Fruit fly (Drosophila melanogaster) whole organism, embryonic: Measurements from ENCODE around the gene cbt.

ENCODE experiments used
- Ada2b ChIP-seq: fragments of 200-800 bp; sonication (Bioruptor generic); IDR thresholded peaks from 2 replicates; pipeline ENCODE4 v1.3.6; 2022; ENCODE audit warnings: missing biosample characterization, missing genetic modification characterization
- CG10462 ChIP-seq: fragments of 200-800 bp; sonication (Bioruptor generic); optimal IDR thresholded peaks from 2 replicates; lab custom pipeline; 2016; ENCODE audit warnings: missing biosample characterization, missing genetic modification characterization
- CG10565 ChIP-seq: fragments of 200-800 bp; sonication (Bioruptor generic); optimal IDR thresholded peaks from 3 replicates; lab custom pipeline; 2016; ENCODE audit warnings: missing biosample characterization, mild to moderate bottlenecking, missing genetic modification characterization
- CG12155 ChIP-seq: fragments of 200-800 bp; sonication (Bioruptor generic); optimal IDR thresholded peaks from 3 replicates; lab custom pipeline; 2016; ENCODE audit warnings: missing biosample characterization, missing genetic modification characterization
- CG13424 ChIP-seq: fragments of 200-800 bp; sonication (Bioruptor generic); optimal IDR thresholded peaks from 2 replicates; lab custom pipeline; 2019; ENCODE audit warnings: missing biosample characterization, mild to moderate bottlenecking, missing genetic modification characterization, moderate library complexity
- CG1647 ChIP-seq: fragments of 200-800 bp; sonication (Bioruptor generic); optimal IDR thresholded peaks from 3 replicates; lab custom pipeline; 2016; ENCODE audit warnings: missing biosample characterization, missing genetic modification characterization
- CG17568 ChIP-seq: fragments of 200-800 bp; sonication (Bioruptor generic); optimal IDR thresholded peaks from 2 replicates; lab custom pipeline; 2018; ENCODE audit warnings: missing biosample characterization, mild to moderate bottlenecking, missing genetic modification characterization, moderate library complexity
- CG2875 ChIP-seq: fragments of 200-800 bp; sonication (Bioruptor generic); optimal IDR thresholded peaks from 2 replicates; lab custom pipeline; 2017; ENCODE audit warnings: missing biosample characterization, mild to moderate bottlenecking, missing genetic modification characterization, missing genetic modification reagents
- CG30431 ChIP-seq: fragments of 200-800 bp; sonication (Bioruptor generic); optimal IDR thresholded peaks from 2 replicates; lab custom pipeline; 2017; ENCODE audit warnings: missing biosample characterization, missing genetic modification characterization
- CG3407 ChIP-seq: fragments of 200-800 bp; sonication (Bioruptor generic); optimal IDR thresholded peaks from 2 replicates; lab custom pipeline; 2018; ENCODE audit warnings: missing biosample characterization, mild to moderate bottlenecking, missing genetic modification characterization
- CG7839 ChIP-seq: fragments of 200-800 bp; sonication (Bioruptor generic); optimal IDR thresholded peaks from 3 replicates; lab custom pipeline; 2018; ENCODE audit warnings: missing biosample characterization, mild to moderate bottlenecking, missing genetic modification characterization, moderate library complexity
- CG7987 ChIP-seq: fragments of 200-800 bp; sonication (Bioruptor generic); optimal IDR thresholded peaks from 2 replicates; lab custom pipeline; 2018; ENCODE audit warnings: missing biosample characterization, mild to moderate bottlenecking, missing genetic modification characterization, moderate library complexity
- CTCF ChIP-seq: fragments of 200-800 bp; sonication (Bioruptor generic); optimal IDR thresholded peaks from 2 replicates; lab custom pipeline; 2017; ENCODE audit warnings: missing biosample characterization, mild to moderate bottlenecking, missing genetic modification characterization, moderate library complexity
- CrebB ChIP-seq: fragments of 200-800 bp; sonication (Bioruptor generic); optimal IDR thresholded peaks from 3 replicates; lab custom pipeline; 2018; ENCODE audit warnings: missing biosample characterization, mild to moderate bottlenecking, missing genetic modification characterization
- Dp ChIP-seq: fragments of 200-800 bp; sonication (Bioruptor generic); optimal IDR thresholded peaks from 2 replicates; lab custom pipeline; 2018; ENCODE audit warnings: missing biosample characterization, mild to moderate bottlenecking, missing genetic modification characterization, moderate library complexity
- Fer1 ChIP-seq: fragments of 200-800 bp; sonication (Bioruptor generic); optimal IDR thresholded peaks from 2 replicates; lab custom pipeline; 2017; ENCODE audit warnings: missing biosample characterization, mild to moderate bottlenecking, missing genetic modification characterization
- H15 ChIP-seq: fragments of 200-800 bp; sonication (Bioruptor generic); IDR thresholded peaks from 3 replicates; pipeline ENCODE4 v1.3.6; 2022; ENCODE audit warnings: missing biosample characterization, missing genetic modification characterization
- Hey ChIP-seq: fragments of 200-800 bp; sonication (Bioruptor generic); optimal IDR thresholded peaks from 3 replicates; lab custom pipeline; 2018; ENCODE audit warnings: missing biosample characterization, mild to moderate bottlenecking, missing genetic modification characterization
- HmgD ChIP-seq: fragments of 200-800 bp; sonication (Bioruptor generic); optimal IDR thresholded peaks from 3 replicates; lab custom pipeline; 2016; ENCODE audit warnings: missing biosample characterization, missing genetic modification characterization
- Hr39 ChIP-seq: fragments of >200 bp; optimal IDR thresholded peaks from 2 replicates; lab custom pipeline; 2017
- MTF-1 ChIP-seq: fragments of 200-800 bp; sonication (Bioruptor generic); optimal IDR thresholded peaks from 2 replicates; lab custom pipeline; 2018; ENCODE audit warnings: missing biosample characterization, mild to moderate bottlenecking, missing genetic modification characterization, borderline replicate concordance
- Mes4 ChIP-seq: fragments of 200-800 bp; sonication (Bioruptor generic); optimal IDR thresholded peaks from 2 replicates; lab custom pipeline; 2016; ENCODE audit warnings: missing biosample characterization, missing genetic modification characterization
- NfI ChIP-seq: fragments of 200-800 bp; sonication (Bioruptor generic); optimal IDR thresholded peaks from 3 replicates; lab custom pipeline; 2018; ENCODE audit warnings: missing biosample characterization, mild to moderate bottlenecking, missing genetic modification characterization, moderate library complexity
- Oli ChIP-seq: fragments of 200-800 bp; sonication (Bioruptor generic); optimal IDR thresholded peaks from 2 replicates; lab custom pipeline; 2018; ENCODE audit warnings: missing biosample characterization, mild to moderate bottlenecking, missing genetic modification characterization, moderate library complexity
- Pdp1 ChIP-seq, 2 experiments: fragments of 200-800 bp; sonication (Bioruptor generic); optimal IDR thresholded peaks; 3 replicates each; lab custom pipeline; 2016; ENCODE audit warnings: missing biosample characterization in 2 of 2, missing genetic modification characterization in 2 of 2, mild to moderate bottlenecking in 1 of 2, moderate library complexity in 1 of 2
- Ptx1 ChIP-seq: fragments of 200-800 bp; sonication (Bioruptor generic); IDR thresholded peaks from 2 replicates; pipeline ENCODE4 v1.3.6; 2022; ENCODE audit warnings: missing biosample characterization, missing genetic modification characterization
- Stat92E ChIP-seq, 3 experiments: fragments of >200 bp in 2 of 3; fragments of 200-800 bp in 1 of 3; sonication (Bioruptor generic) in 1 of 3; optimal IDR thresholded peaks; 2 replicates each; lab custom pipeline; 2017 to 2019; ENCODE audit warnings: missing biosample characterization in 3 of 3, missing genetic modification characterization in 3 of 3, mild to moderate bottlenecking in 1 of 3, moderate library complexity in 1 of 3
- cato ChIP-seq: fragments of 200-800 bp; sonication (Bioruptor generic); optimal IDR thresholded peaks from 2 replicates; lab custom pipeline; 2016; ENCODE audit warnings: missing biosample characterization, missing genetic modification characterization, borderline replicate concordance
- chinmo ChIP-seq: fragments of 200-800 bp; sonication (Bioruptor generic); IDR thresholded peaks from 4 replicates; pipeline ENCODE4 v1.3.6; 2022; ENCODE audit warnings: missing biosample characterization, missing genetic modification characterization; ENCODE audit not compliant: partially characterized antibody
- hth ChIP-seq: fragments of >200 bp; optimal IDR thresholded peaks from 2 replicates; lab custom pipeline; 2017; ENCODE audit warnings: inconsistent platforms
- ind ChIP-seq: fragments of 200-800 bp; sonication (Bioruptor generic); optimal IDR thresholded peaks from 3 replicates; lab custom pipeline; 2016; ENCODE audit warnings: missing biosample characterization, missing genetic modification characterization
- jigr1 ChIP-seq: fragments of 200-800 bp; sonication (Bioruptor generic); IDR thresholded peaks from 3 replicates; pipeline ENCODE4 v1.3.6; 2022; ENCODE audit warnings: missing biosample characterization, missing genetic modification characterization
- knrl ChIP-seq: fragments of 200-800 bp; sonication (Bioruptor generic); IDR thresholded peaks from 3 replicates; pipeline ENCODE4 v1.3.6; 2022; ENCODE audit warnings: missing biosample characterization, missing genetic modification characterization; ENCODE audit not compliant: partially characterized antibody
- lab ChIP-seq: fragments of 200-800 bp; sonication (Bioruptor generic); optimal IDR thresholded peaks from 3 replicates; lab custom pipeline; 2017; ENCODE audit warnings: missing biosample characterization, missing genetic modification characterization, mild to moderate bottlenecking, moderate library complexity, missing genetic modification reagents
- odd ChIP-seq: fragments of 200-800 bp; sonication (Bioruptor generic); optimal IDR thresholded peaks from 2 replicates; lab custom pipeline; 2017; ENCODE audit warnings: missing biosample characterization, mild to moderate bottlenecking, missing genetic modification characterization
- pb ChIP-seq: fragments of 200-800 bp; sonication (Bioruptor generic); optimal IDR thresholded peaks from 3 replicates; lab custom pipeline; 2016; ENCODE audit warnings: missing biosample characterization, missing genetic modification characterization
- pita ChIP-seq: fragments of 200-800 bp; sonication (Bioruptor generic); optimal IDR thresholded peaks from 2 replicates; lab custom pipeline; 2017; ENCODE audit warnings: missing biosample characterization, mild to moderate bottlenecking, missing genetic modification characterization
- pzg ChIP-seq: fragments of 200-800 bp; sonication (Bioruptor generic); optimal IDR thresholded peaks from 3 replicates; lab custom pipeline; 2018; ENCODE audit warnings: missing biosample characterization, mild to moderate bottlenecking, missing genetic modification characterization, moderate library complexity
- sc ChIP-seq, 3 experiments: fragments of >200 bp in 2 of 3; fragments of 200-800 bp in 1 of 3; sonication (Bioruptor generic) in 1 of 3; optimal IDR thresholded peaks; 2 replicates in 2 of 3; 3 replicates in 1 of 3; lab custom pipeline; 2017; ENCODE audit warnings: mild to moderate bottlenecking in 1 of 3, missing biosample characterization in 1 of 3, missing genetic modification characterization in 1 of 3, missing genetic modification reagents in 1 of 3
- schlank ChIP-seq: fragments of 200-800 bp; sonication (Bioruptor generic); optimal IDR thresholded peaks from 2 replicates; lab custom pipeline; 2018; ENCODE audit warnings: missing biosample characterization, mild to moderate bottlenecking, missing genetic modification characterization
- sd ChIP-seq: fragments of 200-800 bp; sonication (Bioruptor generic); optimal IDR thresholded peaks from 3 replicates; lab custom pipeline; 2018; ENCODE audit warnings: missing biosample characterization, mild to moderate bottlenecking, missing genetic modification characterization, moderate library complexity
- sima ChIP-seq: fragments of 200-800 bp; sonication (Bioruptor generic); optimal IDR thresholded peaks from 2 replicates; lab custom pipeline; 2016; ENCODE audit warnings: missing biosample characterization, missing genetic modification characterization
- sna ChIP-seq: fragments of 200-800 bp; sonication (Bioruptor generic); IDR thresholded peaks from 2 replicates; pipeline ENCODE4 v1.3.6; 2022; ENCODE audit warnings: missing biosample characterization, missing genetic modification characterization; ENCODE audit not compliant: partially characterized antibody
- sqz ChIP-seq: fragments of 200-800 bp; sonication (Bioruptor generic); optimal IDR thresholded peaks from 3 replicates; lab custom pipeline; 2018; ENCODE audit warnings: missing biosample characterization, mild to moderate bottlenecking, missing genetic modification characterization
- ssp ChIP-seq: fragments of 200-800 bp; sonication (Bioruptor generic); IDR thresholded peaks from 2 replicates; pipeline ENCODE4 v1.3.6; 2022; ENCODE audit warnings: missing biosample characterization, missing genetic modification characterization
- tna ChIP-seq: fragments of 200-800 bp; sonication (Bioruptor generic); IDR thresholded peaks from 2 replicates; pipeline ENCODE4 v1.3.6; 2022; ENCODE audit warnings: missing biosample characterization, missing genetic modification characterization; ENCODE audit not compliant: partially characterized antibody
- trh ChIP-seq: fragments of 200-800 bp; sonication (Bioruptor generic); optimal IDR thresholded peaks from 2 replicates; lab custom pipeline; 2016; ENCODE audit warnings: missing biosample characterization, missing genetic modification characterization
- vfl ChIP-seq: fragments of 200-800 bp; sonication (Bioruptor generic); optimal IDR thresholded peaks from 2 replicates; lab custom pipeline; 2016; ENCODE audit warnings: missing biosample characterization, missing genetic modification characterization
- zen2 ChIP-seq: fragments of 200-800 bp; sonication (Bioruptor generic); IDR thresholded peaks from 3 replicates; pipeline ENCODE4 v1.3.6; 2022; ENCODE audit warnings: missing biosample characterization, missing genetic modification characterization; ENCODE audit not compliant: partially characterized antibody

cbt gene

dm6 chr2L:485825-486240, 6.3 kb upstream of the cbt start (continued):
- TF ChIP-seq CG10462 (GFP tag; lab: Kevin White, UChicago) (peak; percentile 84), Dp (GFP tag; lab: Kevin White, UChicago) (peak; percentile 9), Hey (tag; lab: Kevin White, UChicago) (peak; percentile 97), Stat92E (GFP tag; optimal IDR thresholded peaks at IDR 0.05; lab: Kevin White, UChicago) (peak in 1 of 3 experiments; percentile 19), sc (optimal IDR thresholded peaks at IDR 0.05; lab: Kevin White, UChicago) (no peak), sc (GFP tag; optimal IDR thresholded peaks at IDR 0.05; lab: Kevin White, UChicago) (peak; percentile 94), ind (GFP tag; lab: Kevin White, UChicago) (peak; percentile 36), pzg (GFP tag; lab: Kevin White, UChicago) (peak; percentile 11), Hr39 (lab: Kevin White, UChicago) (no peak), ssp (GFP tag; lab: Robert Waterston, UW) (peak; percentile 44; the same call in 1 of the 2 replicates), pb (GFP tag; lab: Kevin White, UChicago) (peak; percentile 90), sqz (GFP tag; lab: Kevin White, UChicago) (peak; percentile 75), Ptx1 (GFP tag; lab: Robert Waterston, UW) (peak; percentile 70), CrebB (peak; percentile 94), jigr1 (GFP tag; lab: Robert Waterston, UW) (no peak), Pdp1 (GFP tag; optimal IDR thresholded peaks at IDR 0.05; lab: Kevin White, UChicago) (peak; percentile 60 to 76), zen2 (GFP tag; lab: Robert Waterston, UW) (no peak), Mes4 (GFP tag; lab: Kevin White, UChicago) (peak; percentile 95), vfl (peak; percentile 24), sima (GFP tag; lab: Kevin White, UChicago) (peak; percentile 46), tna (GFP tag; lab: Robert Waterston, UW) (no peak), HmgD (GFP tag; lab: Kevin White, UChicago) (peak; percentile 80), NfI (GFP tag; lab: Kevin White, UChicago) (peak; percentile 80), sd (peak; percentile 82), trh (peak; percentile 92), CG2875 (GFP tag; lab: Kevin White, UChicago) (peak; percentile 97), H15 (peak; percentile 82), CG7839 (tag; lab: Kevin White, UChicago) (peak; percentile 57), odd (GFP tag; lab: Kevin White, UChicago) (peak; percentile 95), knrl (no peak), Ada2b (GFP tag; lab: Robert Waterston, UW) (peak; percentile 53; the same call in 1 of the 2 replicates), CTCF (GFP tag; lab: Kevin White, UChicago) (peak; percentile 53), MTF-1 (GFP tag; lab: Kevin White, UChicago) (peak; percentile 97), lab (GFP tag; lab: Kevin White, UChicago) (peak; percentile 97), pita (no peak), schlank (tag; lab: Kevin White, UChicago) (peak; percentile 91), CG30431 (peak; percentile 41), cato (GFP tag; lab: Kevin White, UChicago) (peak; percentile 82), Fer1 (GFP tag; lab: Kevin White, UChicago) (peak; percentile 95), CG17568 (GFP tag; lab: Kevin White, UChicago) (peak; percentile 96), CG12155 (GFP tag; lab: Kevin White, UChicago) (peak; percentile 62), CG1647 (peak; percentile 78), CG10565 (GFP tag; lab: Kevin White, UChicago) (peak; percentile 72), CG7987 (GFP tag; lab: Kevin White, UChicago) (peak; percentile 95), CG13424 (tag; lab: Kevin White, UChicago) (peak; percentile 83), CG3407 (GFP tag; lab: Kevin White, UChicago) (peak; percentile 98), Oli (tag; lab: Kevin White, UChicago) (peak; percentile 58), hth (lab: Kevin White, UChicago) (no peak), chinmo (GFP tag; lab: Robert Waterston, UW) (0 out of 4 replicates have a peak, but pooled peaks have one; percentile 27), sna (GFP tag; lab: Robert Waterston, UW) (no peak)
